Worm (Caenorhabditis elegans) whole organism, L3 larva: ENCODE measurements around the gene F57G8.7.
A peak's percentile ranks its signal among the peaks of the same experiment; 100 is the strongest.

Experiments
- R02D3.7 ChIP-seq: fragments of 150-350 bp; optimal IDR thresholded peaks from 2 replicates; lab custom pipeline; 2014; ENCODE audit warnings: missing biosample characterization, missing genetic modification characterization
- ZK546.5 ChIP-seq: sonication (generic microtip); optimal IDR thresholded peaks from 2 replicates; lab custom pipeline; 2017; ENCODE audit warnings: missing biosample characterization, missing genetic modification characterization
- aly-2 ChIP-seq: fragments of 150-350 bp; optimal IDR thresholded peaks from 2 replicates; lab custom pipeline; 2014; ENCODE audit warnings: missing biosample characterization, missing genetic modification characterization
- ceh-28 ChIP-seq: fragments of 150-350 bp; optimal IDR thresholded peaks from 2 replicates; lab custom pipeline; 2014; ENCODE audit warnings: missing biosample characterization, missing genetic modification reagents, missing genetic modification characterization
- ceh-82 ChIP-seq: fragments of 150-350 bp; optimal IDR thresholded peaks from 2 replicates; lab custom pipeline; 2014; ENCODE audit warnings: missing biosample characterization, missing genetic modification characterization
- daf-12 ChIP-seq: fragments of 150-350 bp; optimal IDR thresholded peaks from 2 replicates; lab custom pipeline; 2014; ENCODE audit warnings: missing biosample characterization, missing genetic modification reagents, missing genetic modification characterization
- egl-5 ChIP-seq: fragments of 150-350 bp; optimal IDR thresholded peaks from 2 replicates; lab custom pipeline; 2017; ENCODE audit warnings: missing biosample characterization, missing genetic modification reagents, missing genetic modification characterization, inconsistent platforms
- elt-1 ChIP-seq: fragments of 150-350 bp; optimal IDR thresholded peaks from 2 replicates; lab custom pipeline; 2014; ENCODE audit warnings: missing biosample characterization, missing genetic modification characterization
- elt-2 ChIP-seq: sonication (generic microtip); optimal IDR thresholded peaks from 2 replicates; lab custom pipeline; 2016; ENCODE audit warnings: missing genetic modification reagents, mild to moderate bottlenecking, missing genetic modification characterization, missing compliant biosample characterization
- elt-3 ChIP-seq, 3 experiments: fragments of 150-350 bp in 1 of 3; sonication (generic microtip) in 2 of 3; optimal IDR thresholded peaks; 2 replicates in 2 of 3; 4 replicates in 1 of 3; lab custom pipeline; 2014 to 2017; ENCODE audit warnings: missing biosample characterization in 3 of 3, missing genetic modification characterization in 3 of 3
- fkh-10 ChIP-seq: sonication (generic microtip); optimal IDR thresholded peaks from 2 replicates; lab custom pipeline; 2017; ENCODE audit warnings: missing biosample characterization, missing genetic modification reagents, missing genetic modification characterization
- fkh-2 ChIP-seq: fragments of 150-350 bp; optimal IDR thresholded peaks from 2 replicates; lab custom pipeline; 2014; ENCODE audit warnings: missing biosample characterization, missing genetic modification reagents, missing genetic modification characterization
- fos-1 ChIP-seq: fragments of 150-350 bp; optimal IDR thresholded peaks from 2 replicates; lab custom pipeline; 2014; ENCODE audit warnings: missing biosample characterization, missing genetic modification characterization
- hmg-11 ChIP-seq: sonication (generic microtip); optimal IDR thresholded peaks from 2 replicates; lab custom pipeline; 2016; ENCODE audit warnings: missing genetic modification characterization, missing compliant biosample characterization
- lin-39 ChIP-seq: fragments of 150-350 bp; optimal IDR thresholded peaks from 2 replicates; lab custom pipeline; 2018; ENCODE audit warnings: missing biosample characterization, missing genetic modification reagents, missing genetic modification characterization
- mml-1 ChIP-seq: fragments of 150-350 bp; sonication (generic microtip); optimal IDR thresholded peaks from 3 replicates; lab custom pipeline; 2014; ENCODE audit warnings: missing biosample characterization, missing genetic modification characterization
- nfya-1 ChIP-seq: sonication (generic microtip); optimal IDR thresholded peaks from 2 replicates; lab custom pipeline; 2017; ENCODE audit warnings: missing genetic modification characterization, mild to moderate bottlenecking, missing compliant biosample characterization, antibody characterized with exemption, moderate library complexity; ENCODE audit not compliant: insufficient read depth
- nhr-11 ChIP-seq: fragments of 150-350 bp; optimal IDR thresholded peaks from 2 replicates; lab custom pipeline; 2014; ENCODE audit warnings: missing biosample characterization, missing genetic modification characterization
- nhr-12 ChIP-seq: fragments of 150-350 bp; optimal IDR thresholded peaks from 2 replicates; lab custom pipeline; 2014; ENCODE audit warnings: missing biosample characterization, missing genetic modification characterization
- nhr-23 ChIP-seq: fragments of 150-350 bp; optimal IDR thresholded peaks from 2 replicates; lab custom pipeline; 2014; ENCODE audit warnings: missing biosample characterization, missing genetic modification reagents, missing genetic modification characterization
- nhr-25 ChIP-seq: sonication (generic microtip); optimal IDR thresholded peaks from 2 replicates; lab custom pipeline; 2017; ENCODE audit warnings: missing biosample characterization, missing genetic modification characterization
- nhr-28 ChIP-seq: fragments of 150-350 bp; optimal IDR thresholded peaks from 2 replicates; lab custom pipeline; 2014; ENCODE audit warnings: missing biosample characterization, missing genetic modification characterization
- nhr-76 ChIP-seq: fragments of 150-350 bp; sonication (generic microtip); optimal IDR thresholded peaks from 5 replicates; lab custom pipeline; 2014; ENCODE audit warnings: missing biosample characterization, missing genetic modification characterization
- nhr-77 ChIP-seq: fragments of 150-350 bp; optimal IDR thresholded peaks from 2 replicates; lab custom pipeline; 2014; ENCODE audit warnings: missing biosample characterization, missing genetic modification characterization
- pha-4 ChIP-seq: fragments of 150-350 bp; optimal IDR thresholded peaks from 2 replicates; lab custom pipeline; 2014; ENCODE audit warnings: missing biosample characterization, missing genetic modification reagents, missing genetic modification characterization
- pqm-1 ChIP-seq: fragments of 150-350 bp; optimal IDR thresholded peaks from 2 replicates; lab custom pipeline; 2017; ENCODE audit warnings: missing biosample characterization, missing genetic modification characterization, inconsistent platforms
- sea-2 ChIP-seq: fragments of 150-350 bp; sonication (generic microtip); optimal IDR thresholded peaks from 4 replicates; lab custom pipeline; 2014; ENCODE audit warnings: missing biosample characterization, missing genetic modification reagents, missing genetic modification characterization
- skn-1 ChIP-seq: fragments of 150-350 bp; optimal IDR thresholded peaks from 2 replicates; lab custom pipeline; 2014; ENCODE audit warnings: missing biosample characterization, missing genetic modification characterization
- snpc-4 ChIP-seq: fragments of 150-350 bp; optimal IDR thresholded peaks from 2 replicates; lab custom pipeline; 2014; ENCODE audit warnings: missing biosample characterization, missing genetic modification characterization
- tbx-2 ChIP-seq: sonication (generic microtip); optimal IDR thresholded peaks from 2 replicates; lab custom pipeline; 2016; ENCODE audit warnings: mild to moderate bottlenecking, missing genetic modification characterization, missing compliant biosample characterization
- unc-39 ChIP-seq: sonication (generic microtip); optimal IDR thresholded peaks from 4 replicates; lab custom pipeline; 2017; ENCODE audit warnings: missing biosample characterization, missing genetic modification characterization
- zag-1 ChIP-seq: fragments of 150-350 bp; optimal IDR thresholded peaks from 2 replicates; lab custom pipeline; 2014; ENCODE audit warnings: missing biosample characterization, missing genetic modification characterization
- ztf-11 ChIP-seq: fragments of 150-350 bp; optimal IDR thresholded peaks from 2 replicates; lab custom pipeline; 2014; ENCODE audit warnings: missing biosample characterization, missing genetic modification characterization
- ztf-4 ChIP-seq: fragments of 150-350 bp; optimal IDR thresholded peaks from 2 replicates; lab custom pipeline; 2014; ENCODE audit warnings: missing biosample characterization, missing genetic modification characterization

Gene F57G8.7

ce11 chrV:16356798-16357197, 27.8 kb downstream of the F57G8.7 start:
- TF ChIP-seq R02D3.7 (tag; lab: Kevin White, UChicago): no peak
- no peak for TF ChIP-seq nhr-28 (tag; lab: Kevin White, UChicago)
- no peak for TF ChIP-seq nhr-77
- no peak for TF ChIP-seq unc-39 (tag; lab: Kevin White, UChicago)
- no peak for TF ChIP-seq skn-1 (tag; lab: Kevin White, UChicago)
- TF ChIP-seq sea-2 (GFP tag; lab: Kevin White, UChicago): no peak
- TF ChIP-seq pha-4 (tag; lab: Kevin White, UChicago): no peak
- TF ChIP-seq elt-1 (tag; lab: Kevin White, UChicago): no peak
- no peak for TF ChIP-seq mml-1 (tag; lab: Kevin White, UChicago)
- no peak for TF ChIP-seq fkh-2
- TF ChIP-seq fos-1 (tag; lab: Kevin White, UChicago): no peak
- TF ChIP-seq ZK546.5 (tag; lab: Kevin White, UChicago): no peak
- no peak for TF ChIP-seq tbx-2
- no peak for TF ChIP-seq egl-5
- no peak for TF ChIP-seq pqm-1 (tag; lab: Kevin White, UChicago)
- TF ChIP-seq ztf-4 (tag; lab: Kevin White, UChicago): no peak

DNA sequence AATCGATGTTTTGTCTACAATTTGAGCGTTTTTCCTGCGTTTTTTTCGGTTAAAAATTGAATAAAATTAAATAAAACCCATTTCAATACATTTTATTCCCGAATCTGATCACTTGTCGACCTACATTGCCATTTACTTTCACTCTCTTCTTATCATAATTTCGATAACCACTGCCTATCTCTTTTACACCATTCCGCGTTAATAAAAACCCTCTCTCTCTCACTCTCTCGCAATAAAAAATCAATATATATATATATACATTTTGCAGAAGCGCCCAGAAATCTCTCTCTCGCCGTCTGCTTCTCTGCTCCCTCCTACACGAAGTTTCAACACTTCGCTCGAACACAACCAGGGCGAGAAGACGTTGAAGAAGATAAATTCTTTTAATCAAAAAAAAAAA, 28.3 kb downstream of the F57G8.7 start, which contains the start of gene pptr-1:
TSS of gene pptr-1 (plus strand) at position 269 of the 400 bp plus-strand sequence.
- TF ChIP-seq pha-4 (tag; lab: Kevin White, UChicago): peak; percentile 33
- peak; percentile 47 for TF ChIP-seq nfya-1 (tag; lab: Kevin White, UChicago)
- peak; percentile 71 for TF ChIP-seq elt-2 (tag; lab: Kevin White, UChicago)
- peak; percentile 72 for TF ChIP-seq ceh-28 (tag; lab: Kevin White, UChicago)
- TF ChIP-seq elt-3 (tag; optimal IDR thresholded peaks at IDR 0.05; lab: Kevin White, UChicago): peak in 1 of 3 experiments; percentile 39
- no peak for TF ChIP-seq daf-12 (tag; lab: Kevin White, UChicago)
- peak; percentile 50 for TF ChIP-seq pqm-1 (tag; lab: Kevin White, UChicago)
- TF ChIP-seq nhr-23: peak; percentile 58
- TF ChIP-seq ztf-4 (tag; lab: Kevin White, UChicago): no peak

DNA sequence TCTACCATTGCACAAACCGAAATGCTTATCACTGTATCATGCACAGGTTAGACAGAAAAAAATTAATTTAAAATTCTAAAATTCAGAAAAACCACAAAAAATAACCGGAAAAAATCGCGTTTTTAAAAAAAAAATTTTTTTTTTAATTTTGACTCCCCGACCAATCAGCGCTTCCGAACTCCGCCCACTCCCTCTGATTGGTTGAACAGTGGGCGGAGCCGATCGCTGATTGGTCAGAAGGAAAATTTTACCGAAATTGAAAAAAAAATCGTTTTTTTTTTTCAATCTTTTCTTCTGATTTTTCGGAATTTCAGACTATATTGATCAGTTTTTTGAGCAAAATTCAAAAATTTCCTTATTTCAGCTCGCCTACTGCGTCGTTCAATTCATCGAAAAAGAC, 32.4 kb downstream of the F57G8.7 start:
- TF ChIP-seq snpc-4: no peak
- no peak for TF ChIP-seq fkh-10 (GFP tag; lab: Kevin White, UChicago)
- TF ChIP-seq ceh-82: no peak
- peak; percentile 100 for TF ChIP-seq nfya-1 (tag; lab: Kevin White, UChicago)
- TF ChIP-seq pqm-1 (tag; lab: Kevin White, UChicago): no peak

DNA sequence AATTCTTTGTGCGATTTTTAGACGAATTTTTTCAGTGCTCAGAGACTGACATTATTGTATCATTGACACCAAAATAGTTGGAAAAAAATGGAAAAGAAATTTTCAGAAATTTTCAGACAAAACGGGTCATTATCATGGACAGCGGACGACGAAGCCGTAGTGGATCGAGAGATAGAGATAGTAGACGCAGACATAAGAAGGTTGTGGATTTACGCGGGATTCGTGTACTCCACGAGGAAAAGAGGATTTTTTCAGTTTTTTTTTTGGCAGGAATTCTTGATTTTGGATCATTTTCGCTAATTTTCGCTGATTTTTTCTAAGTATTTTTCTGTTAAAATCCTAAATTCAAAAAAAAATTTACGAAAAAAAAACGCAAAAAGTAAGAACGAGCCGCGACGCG, 38.6 kb downstream of the F57G8.7 start, which contains the start of gene W08G11.3:
TSS of gene W08G11.3 (plus strand) at position 107 of the 400 bp plus-strand sequence.
- TF ChIP-seq lin-39 (tag; lab: Kevin White, UChicago) (no peak), ZK546.5 (tag; lab: Kevin White, UChicago) (no peak), fos-1 (tag; lab: Kevin White, UChicago) (no peak), nhr-11 (no peak), hmg-11 (tag; lab: Kevin White, UChicago) (peak; percentile 1), fkh-2 (no peak), nhr-23 (no peak), nhr-76 (no peak), aly-2 (tag; lab: Kevin White, UChicago) (peak; percentile 46), ztf-11 (tag; lab: Kevin White, UChicago) (no peak), R02D3.7 (tag; lab: Kevin White, UChicago) (peak; percentile 37), zag-1 (tag; lab: Kevin White, UChicago) (no peak), mml-1 (tag; lab: Kevin White, UChicago) (no peak), pha-4 (tag; lab: Kevin White, UChicago) (no peak), nhr-25 (tag; lab: Kevin White, UChicago) (no peak)

DNA sequence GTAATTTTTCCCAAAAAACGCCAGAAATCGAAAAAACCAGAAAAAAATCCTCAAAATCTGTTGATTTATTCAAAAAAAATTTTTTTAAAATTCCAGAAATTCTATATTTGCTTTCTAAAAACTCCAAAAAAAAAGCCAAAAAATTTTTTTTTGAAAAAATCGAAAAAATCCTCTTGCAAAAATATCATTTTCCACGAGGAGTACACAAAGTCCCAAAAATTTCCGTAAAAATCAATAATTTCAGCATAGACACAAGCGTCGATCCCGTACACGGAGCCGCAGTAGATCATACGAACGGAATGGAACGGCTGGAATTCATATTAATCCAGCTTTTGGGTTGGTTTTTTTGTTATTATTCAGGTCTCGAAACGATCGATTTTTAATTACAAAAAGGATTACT, 39.2 kb downstream of the F57G8.7 start:
- TF ChIP-seq nhr-12 (tag; lab: Kevin White, UChicago): no peak
- TF ChIP-seq, all 47 proteins: peak for 0
